Worm (Caenorhabditis elegans) whole organism, L4 larva: ENCODE results near the gene pqn-73.
A peak's percentile ranks its signal among the peaks of the same experiment; 100 is the strongest.

Experiments
- F37D6.2 ChIP-seq: sonication (generic microtip); optimal IDR thresholded peaks from 2 replicates; lab custom pipeline; 2016; ENCODE audit warnings: mild to moderate bottlenecking, missing genetic modification characterization, missing compliant biosample characterization
- F44E2.7 ChIP-seq: fragments of 200-800 bp; sonication (Bioruptor generic); IDR thresholded peaks from 2 replicates; pipeline ENCODE4 v2.1.2; 2022; ENCODE audit warnings: missing genetic modification characterization, missing compliant biosample characterization
- T26A8.4 ChIP-seq: fragments of 200-800 bp; sonication (Bioruptor generic); IDR thresholded peaks from 2 replicates; pipeline ENCODE4 v1.3.6; 2022; ENCODE audit warnings: missing genetic modification characterization, missing compliant biosample characterization
- Y75B8A.6 ChIP-seq: fragments of 200-800 bp; sonication (Bioruptor generic); IDR thresholded peaks from 2 replicates; pipeline ENCODE4 v1.3.6; 2022; ENCODE audit warnings: missing genetic modification reagents, missing genetic modification characterization, missing compliant biosample characterization
- ZK546.5 ChIP-seq, 2 experiments: sonication (generic microtip); optimal IDR thresholded peaks; 2 replicates each; lab custom pipeline; 2017; ENCODE audit warnings: missing biosample characterization in 2 of 2, missing genetic modification characterization in 2 of 2
- aha-1 ChIP-seq: fragments of 150-350 bp; peaks from one replicate; lab custom pipeline; 2014; ENCODE audit warnings: missing biosample characterization, missing genetic modification characterization
- ceh-20 ChIP-seq: fragments of 200-800 bp; sonication (Bioruptor generic); IDR thresholded peaks from 2 replicates; pipeline ENCODE4 v1.3.6; 2022; ENCODE audit warnings: missing genetic modification reagents, missing genetic modification characterization, missing compliant biosample characterization
- ceh-44 ChIP-seq: fragments of 200-800 bp; sonication (Bioruptor generic); IDR thresholded peaks from 2 replicates; pipeline ENCODE4 v1.3.6; 2022; ENCODE audit warnings: missing genetic modification reagents, missing genetic modification characterization, missing compliant biosample characterization
- ces-1 ChIP-seq: fragments of 150-350 bp; sonication (generic microtip); optimal IDR thresholded peaks from 4 replicates; lab custom pipeline; 2014; ENCODE audit warnings: missing biosample characterization, missing genetic modification reagents, missing genetic modification characterization
- daf-16 ChIP-seq, 3 experiments: sonication (generic microtip); optimal IDR thresholded peaks; 2 replicates each; lab custom pipeline; 2016 to 2017; ENCODE audit warnings: missing genetic modification characterization in 3 of 3, missing genetic modification reagents in 3 of 3, mild to moderate bottlenecking in 2 of 3, missing compliant biosample characterization in 2 of 3, missing biosample characterization in 1 of 3, moderate library complexity in 1 of 3
- daf-19 ChIP-seq: fragments of 200-800 bp; sonication (Bioruptor generic); conservative IDR thresholded peaks from 2 replicates; pipeline ENCODE4 v1.3.6; 2022; ENCODE audit warnings: missing genetic modification characterization, missing compliant biosample characterization
- dmd-6 ChIP-seq: fragments of 200-800 bp; sonication (Bioruptor generic); IDR thresholded peaks from 2 replicates; pipeline ENCODE4 v1.3.6; 2022; ENCODE audit warnings: missing genetic modification reagents, missing genetic modification characterization, missing compliant biosample characterization
- dmd-8 ChIP-seq: fragments of 200-800 bp; sonication (Bioruptor generic); IDR thresholded peaks from 2 replicates; pipeline ENCODE4 v1.3.6; 2022; ENCODE audit warnings: missing genetic modification characterization, missing compliant biosample characterization
- dmd-9 ChIP-seq: fragments of 200-800 bp; sonication (Bioruptor generic); IDR thresholded peaks from 2 replicates; pipeline ENCODE4 v1.3.6; 2022; ENCODE audit warnings: missing genetic modification reagents, missing genetic modification characterization, missing compliant biosample characterization
- dpl-1 ChIP-seq: fragments of 150-350 bp; optimal IDR thresholded peaks from 2 replicates; lab custom pipeline; 2014; ENCODE audit warnings: missing biosample characterization, missing genetic modification reagents, missing genetic modification characterization
- dve-1 ChIP-seq: sonication (generic microtip); optimal IDR thresholded peaks from 2 replicates; lab custom pipeline; 2017; ENCODE audit warnings: antibody characterized with exemption, mild to moderate bottlenecking, missing genetic modification characterization, missing compliant biosample characterization; ENCODE audit not compliant: insufficient read depth
- gei-8 ChIP-seq: fragments of 200-800 bp; sonication (Bioruptor generic); optimal IDR thresholded peaks from 2 replicates; lab custom pipeline; 2018; ENCODE audit warnings: mild to moderate bottlenecking, missing genetic modification characterization, missing compliant biosample characterization
- hif-1 ChIP-seq, 2 experiments: sonication (generic microtip); optimal IDR thresholded peaks; 2 replicates each; lab custom pipeline; 2016 to 2017; ENCODE audit warnings: missing compliant biosample characterization in 2 of 2, missing genetic modification characterization in 2 of 2, missing genetic modification reagents in 2 of 2, missing genotype in 2 of 2, mild to moderate bottlenecking in 1 of 2
- hlh-11 ChIP-seq: fragments of 200-800 bp; sonication (Bioruptor generic); optimal IDR thresholded peaks from 2 replicates; lab custom pipeline; 2018; ENCODE audit warnings: mild to moderate bottlenecking, missing genetic modification characterization, missing compliant biosample characterization
- hlh-30 ChIP-seq: sonication (generic microtip); optimal IDR thresholded peaks from 2 replicates; lab custom pipeline; 2017; ENCODE audit warnings: antibody characterized with exemption, mild to moderate bottlenecking, missing genetic modification characterization, missing compliant biosample characterization; ENCODE audit not compliant: insufficient read depth
- hmg-1.1 ChIP-seq: fragments of 200-800 bp; sonication (Bioruptor generic); IDR thresholded peaks from 2 replicates; pipeline ENCODE4 v1.3.6; 2022; ENCODE audit warnings: missing genetic modification reagents, missing genetic modification characterization, missing compliant biosample characterization
- jun-1 ChIP-seq: fragments of 150-350 bp; optimal IDR thresholded peaks from 2 replicates; lab custom pipeline; 2014; ENCODE audit warnings: missing biosample characterization, missing genetic modification reagents, missing genetic modification characterization
- lin-13 ChIP-seq: fragments of 150-350 bp; optimal IDR thresholded peaks from 2 replicates; lab custom pipeline; 2014; ENCODE audit warnings: missing biosample characterization, missing genetic modification reagents, missing genetic modification characterization
- lin-38 ChIP-seq: fragments of 200-800 bp; sonication (Bioruptor generic); IDR thresholded peaks from 2 replicates; pipeline ENCODE4 v1.3.6; 2022; ENCODE audit warnings: missing genetic modification reagents, missing genetic modification characterization, missing compliant biosample characterization
- lsy-2 ChIP-seq, 2 experiments: fragments of 150-350 bp in 1 of 2; sonication (generic microtip) in 1 of 2; optimal IDR thresholded peaks; 2 replicates each; lab custom pipeline; 2014 to 2017; ENCODE audit warnings: missing biosample characterization in 2 of 2, missing genetic modification characterization in 2 of 2
- mdl-1 ChIP-seq, 2 experiments: fragments of 150-350 bp in 1 of 2; sonication (generic microtip) in 1 of 2; optimal IDR thresholded peaks; 2 replicates each; lab custom pipeline; 2014 to 2017; ENCODE audit warnings: missing biosample characterization in 2 of 2, missing genetic modification characterization in 2 of 2
- nhr-10 ChIP-seq: fragments of 150-350 bp; optimal IDR thresholded peaks from 2 replicates; lab custom pipeline; 2014; ENCODE audit warnings: missing biosample characterization, missing genetic modification characterization
- nhr-11 ChIP-seq: fragments of 150-350 bp; optimal IDR thresholded peaks from 2 replicates; lab custom pipeline; 2014; ENCODE audit warnings: missing biosample characterization, missing genetic modification characterization
- nhr-237 ChIP-seq: sonication (generic microtip); optimal IDR thresholded peaks from 2 replicates; lab custom pipeline; 2017; ENCODE audit warnings: missing biosample characterization, missing genetic modification characterization
- nhr-25 ChIP-seq: sonication (generic microtip); optimal IDR thresholded peaks from 2 replicates; lab custom pipeline; 2017; ENCODE audit warnings: missing genetic modification characterization, mild to moderate bottlenecking, missing compliant biosample characterization, antibody characterized with exemption, moderate library complexity, borderline replicate concordance; ENCODE audit not compliant: insufficient read depth
- nhr-28 ChIP-seq: fragments of 150-350 bp; optimal IDR thresholded peaks from 2 replicates; lab custom pipeline; 2014; ENCODE audit warnings: missing biosample characterization, missing genetic modification characterization
- nhr-48 ChIP-seq: sonication (generic microtip); optimal IDR thresholded peaks from 2 replicates; lab custom pipeline; 2016; ENCODE audit warnings: mild to moderate bottlenecking, missing genetic modification characterization, missing compliant biosample characterization
- saeg-2 ChIP-seq: fragments of 200-800 bp; sonication (Bioruptor generic); IDR thresholded peaks from 2 replicates; pipeline ENCODE4 v1.3.6; 2022; ENCODE audit warnings: missing genetic modification reagents, missing genetic modification characterization, missing compliant biosample characterization
- tra-1 ChIP-seq: fragments of 200-800 bp; sonication (Bioruptor generic); IDR thresholded peaks from 2 replicates; pipeline ENCODE4 v1.3.6; 2022; ENCODE audit warnings: missing genetic modification reagents, missing genetic modification characterization, missing compliant biosample characterization
- unc-39 ChIP-seq: sonication (generic microtip); optimal IDR thresholded peaks from 2 replicates; lab custom pipeline; 2017; ENCODE audit warnings: missing biosample characterization, missing genetic modification characterization
- unc-62 ChIP-seq, 3 experiments: fragments of 150-350 bp in 1 of 3; sonication (generic microtip); optimal IDR thresholded peaks in 2 of 3; peaks in 1 of 3; 1 replicate in 1 of 3; 2 replicates in 2 of 3; lab custom pipeline; 2014 to 2017; ENCODE audit warnings: missing biosample characterization in 3 of 3, missing genetic modification characterization in 3 of 3, missing genetic modification reagents in 3 of 3, missing genotype in 1 of 3

The pqn-73 gene

DNA sequence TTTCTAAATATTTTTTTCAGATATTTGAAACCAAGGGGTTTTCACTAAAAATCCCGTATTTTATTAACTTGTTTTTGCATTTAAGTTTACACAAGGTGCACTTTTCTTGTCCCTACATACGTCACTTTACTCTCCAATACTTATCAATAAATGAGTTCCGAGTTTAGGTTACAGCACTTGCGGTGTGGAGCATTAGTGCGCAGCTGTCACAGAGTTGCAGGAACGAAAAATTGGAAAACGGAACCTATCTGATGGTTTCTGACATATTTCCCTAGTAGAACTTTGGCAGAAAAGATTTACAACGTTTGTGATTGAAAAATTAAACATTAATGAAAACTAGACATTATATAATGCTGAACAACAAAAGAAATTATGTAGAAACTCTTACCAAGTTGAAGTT lies 42.3 kb upstream of the pqn-73 start:
- TF ChIP-seq unc-39 (tag; lab: Kevin White, UChicago), result no peak
- TF ChIP-seq aha-1 (tag; lab: Kevin White, UChicago), result peak; percentile 86

DNA sequence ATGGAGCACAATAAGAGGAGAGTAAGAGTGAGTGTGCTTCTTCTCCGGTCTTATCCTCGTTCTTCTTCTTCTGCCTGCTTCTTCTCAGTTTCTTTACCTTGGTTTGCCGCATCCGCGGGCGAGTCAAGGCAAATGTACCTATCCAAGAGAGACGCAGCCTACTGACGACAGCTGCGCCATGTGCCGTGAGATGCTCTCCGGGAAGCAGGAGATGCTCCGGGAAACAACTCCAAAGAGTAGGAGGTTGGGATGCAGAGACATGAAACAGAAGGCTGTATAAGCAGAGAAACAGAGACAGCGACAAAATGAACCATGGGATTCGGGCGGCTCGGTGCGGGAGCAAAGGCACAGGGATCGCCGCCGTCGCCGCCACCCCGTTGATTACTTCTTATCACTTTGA lies 41.5 kb upstream of the pqn-73 start:
- TF ChIP-seq hlh-11 (tag; lab: Kevin White, UChicago) (peak; percentile 51), nhr-11 (tag; lab: Kevin White, UChicago) (peak; percentile 40), hif-1 (tag; optimal IDR thresholded peaks at IDR 0.05; lab: Kevin White, UChicago) (peak in 1 of 2 experiments; percentile 34), lin-38 (0 out of 2 replicates have a peak, but pooled peaks have one; percentile 9), nhr-237 (no peak), hmg-1.1 (GFP tag; lab: Robert Waterston, UW) (0 out of 2 replicates have a peak, but pooled peaks have one; percentile 32), F44E2.7 (GFP tag; lab: Robert Waterston, UW) (no peak), daf-16 (GFP tag; optimal IDR thresholded peaks at IDR 0.05; lab: Kevin White, UChicago) (peak in 1 of 2 experiments; percentile 37), daf-16 (tag; optimal IDR thresholded peaks at IDR 0.05; lab: Kevin White, UChicago) (no peak), unc-62 (GFP tag; optimal IDR thresholded peaks at IDR 0.05 in 1 of 2; lab: Kevin White, UChicago) (peak in 1 of 2 experiments; percentile 72), unc-62 (tag; optimal IDR thresholded peaks at IDR 0.05; lab: Kevin White, UChicago) (no peak), T26A8.4 (no peak)

DNA sequence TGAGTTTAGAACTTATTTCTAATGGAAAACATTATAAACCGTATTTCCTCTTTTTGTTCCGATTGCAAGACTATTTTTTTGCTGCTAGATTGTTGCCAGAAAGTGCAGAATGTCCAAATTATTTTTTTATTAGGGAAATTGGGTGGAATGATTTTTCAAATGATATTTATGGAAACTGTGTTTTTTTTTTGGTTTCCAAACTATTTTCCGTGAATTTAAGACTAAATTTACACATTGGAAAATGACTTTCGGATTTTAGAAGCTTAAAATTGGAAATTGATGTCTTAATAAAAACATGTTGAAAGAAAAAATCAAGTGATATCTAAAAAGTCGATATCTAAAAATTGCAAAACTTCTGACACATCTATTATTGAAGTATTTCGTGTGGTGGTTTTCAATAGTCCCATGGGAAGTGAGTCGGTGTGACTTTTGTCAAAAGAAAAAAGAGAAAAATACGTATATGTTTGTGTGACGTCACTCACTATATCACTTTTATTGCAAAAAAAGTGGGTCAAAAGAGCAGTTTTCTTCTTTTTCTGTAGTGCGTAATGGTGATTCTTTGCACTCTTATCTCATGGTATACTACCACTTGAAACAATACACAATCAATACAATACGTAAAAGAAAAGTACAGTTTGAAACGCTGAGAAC lies 36.3 kb upstream of the pqn-73 start:
- TF ChIP-seq ceh-20 (GFP tag; lab: Robert Waterston, UW) (0 out of 2 replicates have a peak, but pooled peaks have one; percentile 11), dmd-8 (GFP tag; lab: Robert Waterston, UW) (no peak), T26A8.4 (no peak), unc-62 (GFP tag; optimal IDR thresholded peaks at IDR 0.05 in 1 of 2; lab: Kevin White, UChicago) (peak in 1 of 2 experiments; percentile 94), unc-62 (tag; optimal IDR thresholded peaks at IDR 0.05; lab: Kevin White, UChicago) (no peak), hlh-30 (tag; lab: Kevin White, UChicago) (peak; percentile 51), dve-1 (peak; percentile 16), nhr-28 (tag; lab: Kevin White, UChicago) (peak; percentile 43), lsy-2 (tag; optimal IDR thresholded peaks at IDR 0.05; lab: Kevin White, UChicago) (peak in 1 of 2 experiments; percentile 9), aha-1 (tag; lab: Kevin White, UChicago) (peak; percentile 78), nhr-25 (tag; lab: Kevin White, UChicago) (no peak)

DNA sequence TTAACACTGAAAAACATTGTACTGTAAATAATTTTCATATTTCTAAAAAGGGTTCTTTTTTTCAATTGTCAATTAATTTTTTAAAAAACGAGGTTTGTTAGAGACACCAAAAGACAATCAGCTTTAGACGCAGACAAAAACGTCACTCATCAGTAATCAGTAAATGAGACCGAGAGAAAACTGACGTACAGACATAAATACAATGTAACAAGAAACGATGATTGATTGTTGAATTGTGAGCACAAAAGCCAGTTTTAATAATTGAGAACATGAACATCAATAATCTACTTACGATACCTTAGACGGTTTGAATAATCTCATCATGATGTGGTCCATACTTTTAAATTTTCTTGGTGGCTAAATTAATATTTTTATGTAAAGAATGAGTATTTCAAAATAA lies 33.8 kb upstream of the pqn-73 start:
- no peak for TF ChIP-seq mdl-1 (tag; optimal IDR thresholded peaks at IDR 0.05; lab: Kevin White, UChicago)
- no peak for TF ChIP-seq nhr-237
- TF ChIP-seq F37D6.2 (tag; lab: Kevin White, UChicago), result no peak
- TF ChIP-seq ceh-44 (GFP tag; lab: Robert Waterston, UW), result no peak
- no peak for TF ChIP-seq dmd-9 (GFP tag; lab: Robert Waterston, UW)
- TF ChIP-seq dpl-1 (GFP tag; lab: Kevin White, UChicago), result no peak
- TF ChIP-seq saeg-2 (GFP tag; lab: Robert Waterston, UW), result no peak
- no peak for TF ChIP-seq tra-1 (GFP tag; lab: Robert Waterston, UW)
- TF ChIP-seq nhr-48 (tag; lab: Kevin White, UChicago), result peak; percentile 21
- TF ChIP-seq jun-1 (tag; lab: Kevin White, UChicago), result no peak
- peak; percentile 16 for TF ChIP-seq nhr-28 (tag; lab: Kevin White, UChicago)
- no peak for TF ChIP-seq lin-13 (GFP tag; lab: Kevin White, UChicago)
- TF ChIP-seq ZK546.5 (tag; optimal IDR thresholded peaks at IDR 0.05; lab: Kevin White, UChicago), result no peak
- TF ChIP-seq T26A8.4, result no peak
- TF ChIP-seq Y75B8A.6, result no peak
- peak; percentile 56; the same call in 1 of the 2 replicates for TF ChIP-seq dmd-6 (GFP tag; lab: Robert Waterston, UW)
- TF ChIP-seq ces-1 (GFP tag; lab: Kevin White, UChicago), result no peak
- no peak for TF ChIP-seq gei-8
- peak; percentile 67 for TF ChIP-seq dve-1
- peak in 1 of 2 experiments; percentile 87 for TF ChIP-seq unc-62 (GFP tag; optimal IDR thresholded peaks at IDR 0.05 in 1 of 2; lab: Kevin White, UChicago)
- TF ChIP-seq unc-62 (tag; optimal IDR thresholded peaks at IDR 0.05; lab: Kevin White, UChicago), result no peak
- peak; percentile 2 for TF ChIP-seq hlh-11 (tag; lab: Kevin White, UChicago)
- no peak for TF ChIP-seq daf-16 (GFP tag; optimal IDR thresholded peaks at IDR 0.05; lab: Kevin White, UChicago)
- TF ChIP-seq daf-16 (tag; optimal IDR thresholded peaks at IDR 0.05; lab: Kevin White, UChicago), result peak; percentile 35
- no peak for TF ChIP-seq nhr-10 (tag; lab: Kevin White, UChicago)
- no peak for TF ChIP-seq daf-19
